Worm (Caenorhabditis elegans): ENCODE data around the gene ZK262.9.

DNA sequence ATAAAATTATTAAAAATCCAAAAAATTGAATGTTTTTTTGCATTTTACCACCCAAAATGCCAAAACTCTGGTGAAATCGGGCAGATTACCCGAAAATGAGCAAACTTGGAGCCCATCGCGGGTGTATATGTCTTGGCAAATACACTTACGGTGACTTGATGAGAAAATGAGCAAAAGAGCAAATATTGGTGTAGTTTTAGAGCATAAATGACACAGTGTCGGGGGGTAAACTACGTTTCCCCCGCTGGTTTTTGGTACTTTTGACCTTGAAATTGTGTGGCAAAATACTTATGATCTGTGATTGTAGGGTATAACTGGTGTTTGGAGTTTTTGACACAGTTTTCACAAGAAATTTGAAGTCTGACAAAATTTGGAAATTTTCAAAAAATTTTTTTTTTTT lies 26.7 kb upstream of the ZK262.9 start, which contains the start of gene ZK262.2:
- no peak for TF ChIP-seq zim-3 (tag; optimal IDR thresholded peaks at IDR 0.05)
- no peak for TF ChIP-seq egl-18 (GFP tag; IDR thresholded peaks at IDR 0.05)
- TF ChIP-seq efl-1 (GFP tag; optimal IDR thresholded peaks at IDR 0.05): no peak
- no peak for TF ChIP-seq zfh-2 (GFP tag; conservative IDR thresholded peaks at IDR 0.05)
- no peak for TF ChIP-seq Y53G8AR.9 (GFP tag; conservative IDR thresholded peaks at IDR 0.05)

Data from whole organism, young adult.